Worm (Caenorhabditis elegans) whole organism, L1 larva: ENCODE results near the gene F10D7.4.

ENCODE experiments used
- C04F5.9 ChIP-seq: sonication (generic microtip); optimal IDR thresholded peaks from 2 replicates; lab custom pipeline; 2016; ENCODE audit warnings: missing genetic modification characterization, missing compliant biosample characterization
- C16A3.4 ChIP-seq: fragments of 150-350 bp; optimal IDR thresholded peaks from 2 replicates; lab custom pipeline; 2014; ENCODE audit warnings: missing biosample characterization, missing genetic modification characterization
- alr-1 ChIP-seq: fragments of 200-800 bp; sonication (Bioruptor generic); optimal IDR thresholded peaks from 2 replicates; lab custom pipeline; 2018; ENCODE audit warnings: borderline replicate concordance, mild to moderate bottlenecking, missing genetic modification characterization, missing compliant biosample characterization
- ceh-8 ChIP-seq: fragments of 200-800 bp; sonication (Bioruptor generic); optimal IDR thresholded peaks from 2 replicates; lab custom pipeline; 2018; ENCODE audit warnings: mild to moderate bottlenecking, missing genetic modification characterization, moderate library complexity, missing compliant biosample characterization
- ceh-82 ChIP-seq, 3 experiments: fragments of 150-350 bp in 1 of 3; sonication (generic microtip) in 2 of 3; optimal IDR thresholded peaks; 2 replicates each; lab custom pipeline; 2014 to 2017; ENCODE audit warnings: missing biosample characterization in 3 of 3, missing genetic modification characterization in 3 of 3
- ceh-88 ChIP-seq: fragments of 200-800 bp; sonication (Bioruptor generic); IDR thresholded peaks from 2 replicates; pipeline ENCODE4 v1.3.6; 2022; ENCODE audit warnings: missing genetic modification characterization, missing compliant biosample characterization
- ceh-90 ChIP-seq: sonication (generic microtip); optimal IDR thresholded peaks from 2 replicates; lab custom pipeline; 2016; ENCODE audit warnings: missing genetic modification characterization, missing compliant biosample characterization
- dsc-1 ChIP-seq: sonication (generic microtip); optimal IDR thresholded peaks from 2 replicates; lab custom pipeline; 2016; ENCODE audit warnings: mild to moderate bottlenecking, missing genetic modification characterization, missing compliant biosample characterization
- egl-13 ChIP-seq: sonication (generic microtip); optimal IDR thresholded peaks from 2 replicates; lab custom pipeline; 2016; ENCODE audit warnings: missing genotype, missing genetic modification reagents, missing genetic modification characterization, missing compliant biosample characterization
- egl-27 ChIP-seq, 2 experiments: fragments of 150-350 bp in 1 of 2; sonication (generic microtip); optimal IDR thresholded peaks; 3 replicates each; lab custom pipeline; 2017 to 2018; ENCODE audit warnings: missing biosample characterization in 2 of 2, missing genetic modification characterization in 2 of 2, missing genetic modification reagents in 2 of 2
- elt-3 ChIP-seq, 6 experiments: fragments of 150-350 bp in 1 of 6; sonication (generic microtip); optimal IDR thresholded peaks; 2 replicates each; lab custom pipeline; 2017 to 2018; ENCODE audit warnings: missing biosample characterization in 6 of 6, missing genetic modification characterization in 6 of 6, inconsistent platforms in 1 of 6
- fkh-8 ChIP-seq: sonication (generic microtip); optimal IDR thresholded peaks from 2 replicates; lab custom pipeline; 2016; ENCODE audit warnings: mild to moderate bottlenecking, missing genetic modification characterization, missing compliant biosample characterization
- grh-1 ChIP-seq: fragments of 200-800 bp; sonication (Bioruptor generic); IDR thresholded peaks from 2 replicates; pipeline ENCODE4 v1.3.6; 2022; ENCODE audit warnings: missing genetic modification reagents, missing genetic modification characterization, missing compliant biosample characterization
- hlh-17 ChIP-seq: fragments of 200-800 bp; sonication (Bioruptor generic); optimal IDR thresholded peaks from 2 replicates; lab custom pipeline; 2018; ENCODE audit warnings: missing genetic modification characterization, mild to moderate bottlenecking, missing compliant biosample characterization, moderate library complexity, borderline replicate concordance
- irx-1 ChIP-seq: sonication (generic microtip); optimal IDR thresholded peaks from 2 replicates; lab custom pipeline; 2016; ENCODE audit warnings: missing genetic modification characterization, missing compliant biosample characterization
- isw-1 ChIP-seq: fragments of 200-800 bp; sonication (Bioruptor generic); IDR thresholded peaks from 2 replicates; pipeline ENCODE4 v1.3.6; 2022; ENCODE audit warnings: missing genetic modification characterization, missing compliant biosample characterization
- lin-14 ChIP-seq: fragments of 200-800 bp; sonication (Bioruptor generic); optimal IDR thresholded peaks from 2 replicates; lab custom pipeline; 2018; ENCODE audit warnings: mild to moderate bottlenecking, missing genetic modification characterization, moderate library complexity, missing compliant biosample characterization
- lin-35 ChIP-seq, 2 experiments: fragments of 150-350 bp; optimal IDR thresholded peaks; 2 replicates each; lab custom pipeline; 2014; ENCODE audit warnings: missing biosample characterization in 2 of 2, missing genetic modification characterization in 2 of 2, missing genetic modification reagents in 2 of 2
- lin-39 ChIP-seq: fragments of 150-350 bp; optimal IDR thresholded peaks from 2 replicates; lab custom pipeline; 2014; ENCODE audit warnings: missing biosample characterization, missing genetic modification reagents, missing genetic modification characterization
- lsy-2 ChIP-seq, 2 experiments: fragments of 150-350 bp; optimal IDR thresholded peaks; 2 replicates each; lab custom pipeline; 2014; ENCODE audit warnings: missing biosample characterization in 2 of 2, missing genetic modification characterization in 2 of 2
- mdl-1 ChIP-seq, 2 experiments: fragments of 150-350 bp; optimal IDR thresholded peaks; 2 replicates each; lab custom pipeline; 2014 to 2017; ENCODE audit warnings: missing biosample characterization in 2 of 2, missing genetic modification characterization in 2 of 2, inconsistent platforms in 1 of 2
- mep-1 ChIP-seq: fragments of 150-350 bp; optimal IDR thresholded peaks from 2 replicates; lab custom pipeline; 2014; ENCODE audit warnings: missing biosample characterization, missing genetic modification characterization
- nhr-11 ChIP-seq: fragments of 150-350 bp; optimal IDR thresholded peaks from 2 replicates; lab custom pipeline; 2014; ENCODE audit warnings: missing biosample characterization, missing genetic modification characterization
- nhr-19 ChIP-seq: fragments of 200-800 bp; sonication (Bioruptor generic); conservative IDR thresholded peaks from 2 replicates; pipeline ENCODE4 v1.3.6; 2022; ENCODE audit warnings: missing genetic modification characterization, missing compliant biosample characterization
- nhr-20 ChIP-seq: sonication (generic microtip); optimal IDR thresholded peaks from 2 replicates; lab custom pipeline; 2016; ENCODE audit warnings: mild to moderate bottlenecking, missing genetic modification characterization, missing compliant biosample characterization
- nhr-237 ChIP-seq: fragments of 150-350 bp; optimal IDR thresholded peaks from 2 replicates; lab custom pipeline; 2014; ENCODE audit warnings: missing biosample characterization, missing genetic modification characterization
- nhr-47 ChIP-seq: sonication (generic microtip); optimal IDR thresholded peaks from 2 replicates; lab custom pipeline; 2016; ENCODE audit warnings: mild to moderate bottlenecking, missing genetic modification characterization, moderate library complexity, missing compliant biosample characterization
- nhr-71 ChIP-seq: sonication (generic microtip); optimal IDR thresholded peaks from 2 replicates; lab custom pipeline; 2016; ENCODE audit warnings: mild to moderate bottlenecking, missing genetic modification characterization, moderate library complexity, missing compliant biosample characterization
- nhr-84 ChIP-seq: sonication (generic microtip); optimal IDR thresholded peaks from 2 replicates; lab custom pipeline; 2017; ENCODE audit warnings: missing biosample characterization, missing genetic modification characterization
- nhr-85 ChIP-seq: sonication (generic microtip); peaks from one replicate; lab custom pipeline; 2016; ENCODE audit warnings: missing genetic modification characterization, inconsistent platforms, missing compliant biosample characterization
- nhr-90 ChIP-seq: sonication (generic microtip); optimal IDR thresholded peaks from 2 replicates; lab custom pipeline; 2016; ENCODE audit warnings: mild to moderate bottlenecking, missing genetic modification characterization, missing compliant biosample characterization; ENCODE audit not compliant: poor library complexity
- pag-3 ChIP-seq: sonication (generic microtip); optimal IDR thresholded peaks from 2 replicates; lab custom pipeline; 2017; ENCODE audit warnings: missing genetic modification characterization, mild to moderate bottlenecking, missing compliant biosample characterization, antibody characterized with exemption, borderline replicate concordance; ENCODE audit not compliant: insufficient read depth
- pax-3 ChIP-seq: fragments of 200-800 bp; sonication (Bioruptor generic); optimal IDR thresholded peaks from 2 replicates; lab custom pipeline; 2018; ENCODE audit warnings: mild to moderate bottlenecking, missing genetic modification characterization, moderate library complexity, missing compliant biosample characterization
- pqm-1 ChIP-seq: sonication (generic microtip); optimal IDR thresholded peaks from 3 replicates; lab custom pipeline; 2017; ENCODE audit warnings: missing biosample characterization, missing genetic modification characterization
- rnt-1 ChIP-seq: sonication (generic microtip); optimal IDR thresholded peaks from 2 replicates; lab custom pipeline; 2016; ENCODE audit warnings: mild to moderate bottlenecking, missing genetic modification characterization, moderate library complexity, missing compliant biosample characterization
- skn-1 ChIP-seq: fragments of 150-350 bp; optimal IDR thresholded peaks from 2 replicates; lab custom pipeline; 2014; ENCODE audit warnings: missing biosample characterization, missing genetic modification characterization
- snu-23 ChIP-seq: sonication (generic microtip); optimal IDR thresholded peaks from 2 replicates; lab custom pipeline; 2016; ENCODE audit warnings: missing genetic modification characterization, missing compliant biosample characterization
- sox-4 ChIP-seq: sonication (generic microtip); optimal IDR thresholded peaks from 2 replicates; lab custom pipeline; 2016; ENCODE audit warnings: missing genetic modification characterization, missing compliant biosample characterization
- sup-37 ChIP-seq: fragments of 200-800 bp; sonication (Bioruptor generic); optimal IDR thresholded peaks from 2 replicates; lab custom pipeline; 2018; ENCODE audit warnings: mild to moderate bottlenecking, missing genetic modification characterization, missing compliant biosample characterization
- swsn-7 ChIP-seq: sonication (generic microtip); optimal IDR thresholded peaks from 2 replicates; lab custom pipeline; 2016; ENCODE audit warnings: missing genetic modification characterization, missing compliant biosample characterization
- unc-130 ChIP-seq: fragments of 150-350 bp; optimal IDR thresholded peaks from 2 replicates; lab custom pipeline; 2017; ENCODE audit warnings: missing biosample characterization, missing genetic modification characterization, inconsistent platforms
- unc-62 ChIP-seq: fragments of 150-350 bp; optimal IDR thresholded peaks from 2 replicates; lab custom pipeline; 2014; ENCODE audit warnings: missing biosample characterization, missing genetic modification reagents, missing genetic modification characterization
- unc-86 ChIP-seq: sonication (generic microtip); optimal IDR thresholded peaks from 2 replicates; lab custom pipeline; 2016; ENCODE audit warnings: missing genetic modification characterization, missing compliant biosample characterization
- unc-98 ChIP-seq: fragments of 200-800 bp; sonication (Bioruptor generic); IDR thresholded peaks from 2 replicates; pipeline ENCODE4 v1.3.6; 2022; ENCODE audit warnings: missing genetic modification characterization, missing compliant biosample characterization
- xbp-1 ChIP-seq: sonication (generic microtip); optimal IDR thresholded peaks from 2 replicates; lab custom pipeline; 2016; ENCODE audit warnings: missing genetic modification characterization, missing compliant biosample characterization
- zag-1 ChIP-seq: fragments of 150-350 bp; optimal IDR thresholded peaks from 2 replicates; lab custom pipeline; 2014; ENCODE audit warnings: missing biosample characterization, missing genetic modification characterization
- zip-4 ChIP-seq: fragments of 200-800 bp; sonication (Bioruptor generic); optimal IDR thresholded peaks from 2 replicates; lab custom pipeline; 2018; ENCODE audit warnings: mild to moderate bottlenecking, missing genetic modification characterization, moderate library complexity, missing compliant biosample characterization

Gene F10D7.4

ce11 chrX:17426712-17427111 is 44.8 kb upstream of the F10D7.4 start:
- peak; percentile 80 for TF ChIP-seq nhr-20 (tag; lab: Kevin White, UChicago)
- TF ChIP-seq ceh-8, result no peak
- peak in 1 of 6 experiments; percentile 11 for TF ChIP-seq elt-3 (tag; optimal IDR thresholded peaks at IDR 0.05; lab: Kevin White, UChicago)
- peak; percentile 94 for TF ChIP-seq nhr-85
- TF ChIP-seq nhr-90, result peak; percentile 14
- TF ChIP-seq lin-14 (GFP tag; lab: Kevin White, UChicago), result peak; percentile 22
- TF ChIP-seq grh-1 (GFP tag; lab: Robert Waterston, UW), result peak; percentile 63
- peak; percentile 18 for TF ChIP-seq snu-23 (GFP tag; lab: Kevin White, UChicago)
- peak in 1 of 2 experiments; percentile 44 for TF ChIP-seq lsy-2 (tag; optimal IDR thresholded peaks at IDR 0.05; lab: Kevin White, UChicago)
- TF ChIP-seq lin-35 (GFP tag; optimal IDR thresholded peaks at IDR 0.05; lab: Kevin White, UChicago), result peak in 1 of 2 experiments; percentile 22
- TF ChIP-seq unc-98 (GFP tag; lab: Robert Waterston, UW), result no peak
- TF ChIP-seq nhr-19 (GFP tag; lab: Robert Waterston, UW), result peak; percentile 9; the same call in 1 of the 2 replicates
- peak; percentile 50 for TF ChIP-seq nhr-71 (tag; lab: Kevin White, UChicago)
- TF ChIP-seq pax-3 (tag; lab: Kevin White, UChicago), result no peak

ce11 chrX:17424595-17424913 is 42.7 kb upstream of the F10D7.4 start:
- TF ChIP-seq nhr-237 (tag; lab: Kevin White, UChicago) (no peak), sup-37 (GFP tag; lab: Kevin White, UChicago) (no peak), egl-27 (tag; optimal IDR thresholded peaks at IDR 0.05; lab: Kevin White, UChicago) (no peak), lsy-2 (tag; optimal IDR thresholded peaks at IDR 0.05; lab: Kevin White, UChicago) (no peak), pag-3 (tag; lab: Kevin White, UChicago) (no peak), ceh-82 (tag; optimal IDR thresholded peaks at IDR 0.05; lab: Kevin White, UChicago) (no peak), hlh-17 (GFP tag; lab: Kevin White, UChicago) (no peak), pqm-1 (tag; lab: Kevin White, UChicago) (no peak), C04F5.9 (no peak), rnt-1 (tag; lab: Kevin White, UChicago) (no peak), ceh-90 (tag; lab: Kevin White, UChicago) (no peak), nhr-84 (tag; lab: Kevin White, UChicago) (no peak), nhr-11 (tag; lab: Kevin White, UChicago) (no peak)
- TF ChIP-seq, all 84 proteins: peak for 0

- TF ChIP-seq elt-3 (tag; optimal IDR thresholded peaks at IDR 0.05; lab: Kevin White, UChicago) (peak in 1 of 6 experiments; percentile 35), sox-4 (tag; lab: Kevin White, UChicago) (no peak), egl-13 (tag; lab: Kevin White, UChicago) (no peak), zip-4 (GFP tag; lab: Kevin White, UChicago) (no peak), lin-39 (no peak), dsc-1 (tag; lab: Kevin White, UChicago) (no peak), xbp-1 (no peak), ceh-90 (tag; lab: Kevin White, UChicago) (no peak), zag-1 (tag; lab: Kevin White, UChicago) (no peak), pqm-1 (tag; lab: Kevin White, UChicago) (no peak), alr-1 (tag; lab: Kevin White, UChicago) (no peak), fkh-8 (no peak), irx-1 (tag; lab: Kevin White, UChicago) (peak; percentile 55), nhr-47 (tag; lab: Kevin White, UChicago) (no peak), skn-1 (no peak), lin-35 (GFP tag; optimal IDR thresholded peaks at IDR 0.05; lab: Kevin White, UChicago) (peak in 1 of 2 experiments; percentile 37), unc-130 (tag; lab: Kevin White, UChicago) (no peak), isw-1 (no peak), unc-62 (GFP tag; lab: Kevin White, UChicago) (no peak), nhr-90 (peak; percentile 23), C16A3.4 (tag; lab: Kevin White, UChicago) (no peak), mdl-1 (tag; optimal IDR thresholded peaks at IDR 0.05; lab: Kevin White, UChicago) (peak in 1 of 2 experiments; percentile 67), nhr-84 (tag; lab: Kevin White, UChicago) (no peak), unc-86 (no peak), ceh-8 (no peak), ceh-88 (GFP tag; lab: Robert Waterston, UW) (no peak), mep-1 (tag; lab: Kevin White, UChicago) (no peak), swsn-7 (tag; lab: Kevin White, UChicago) (no peak)
Measured at ce11 chrX:17423894-17424594, 42.2 kb upstream of the F10D7.4 start.
